Fruit fly (Drosophila melanogaster) whole organism, prepupa: ENCODE results near the gene PAN3.
A peak's percentile ranks its signal among the peaks of the same experiment; 100 is the strongest.

Experiments used
- Blimp-1 ChIP-seq: fragments of 200-800 bp; sonication (Bioruptor generic); optimal IDR thresholded peaks from 3 replicates; lab custom pipeline; 2017; ENCODE audit warnings: missing biosample characterization, missing genetic modification characterization, mild to moderate bottlenecking, moderate library complexity, missing genetic modification reagents
- CG10631 ChIP-seq: fragments of 200-800 bp; sonication (Bioruptor generic); optimal IDR thresholded peaks from 2 replicates; lab custom pipeline; 2016; ENCODE audit warnings: missing biosample characterization, missing genetic modification characterization
- CG10669 ChIP-seq: fragments of 200-800 bp; sonication (Bioruptor generic); optimal IDR thresholded peaks from 3 replicates; lab custom pipeline; 2018; ENCODE audit warnings: missing biosample characterization, mild to moderate bottlenecking, missing genetic modification characterization, moderate library complexity
- CG11294 ChIP-seq: fragments of 200-800 bp; sonication (Bioruptor generic); IDR thresholded peaks from 2 replicates; pipeline ENCODE4 v1.3.6; 2022; ENCODE audit warnings: missing biosample characterization, missing genetic modification characterization
- CG11762 ChIP-seq: fragments of 200-800 bp; sonication (Bioruptor generic); optimal IDR thresholded peaks from 3 replicates; lab custom pipeline; 2016; ENCODE audit warnings: missing biosample characterization, missing genetic modification characterization; ENCODE audit not compliant: insufficient read depth
- CG11902 ChIP-seq: fragments of 200-800 bp; sonication (Bioruptor generic); optimal IDR thresholded peaks from 3 replicates; lab custom pipeline; 2016; ENCODE audit warnings: missing biosample characterization, missing genetic modification characterization
- CG15336 ChIP-seq: fragments of 200-800 bp; sonication (Bioruptor generic); IDR thresholded peaks from 2 replicates; pipeline ENCODE4 v1.3.6; 2022; ENCODE audit warnings: missing biosample characterization, missing genetic modification characterization
- CG1621 ChIP-seq: fragments of 200-800 bp; sonication (Bioruptor generic); optimal IDR thresholded peaks from 3 replicates; lab custom pipeline; 2018; ENCODE audit warnings: missing biosample characterization, mild to moderate bottlenecking, missing genetic modification characterization
- CG16779 ChIP-seq: fragments of 200-800 bp; sonication (Bioruptor generic); optimal IDR thresholded peaks from 3 replicates; lab custom pipeline; 2017; ENCODE audit warnings: missing biosample characterization, mild to moderate bottlenecking, missing genetic modification characterization
- CG3032 ChIP-seq: fragments of 200-800 bp; optimal IDR thresholded peaks from 2 replicates; lab custom pipeline; 2019; ENCODE audit warnings: missing biosample characterization, mild to moderate bottlenecking, missing genetic modification characterization, moderate library complexity
- CG31627 ChIP-seq: fragments of 200-800 bp; sonication (Bioruptor generic); optimal IDR thresholded peaks from 3 replicates; lab custom pipeline; 2016; ENCODE audit warnings: missing biosample characterization, missing genetic modification characterization
- CG34406 ChIP-seq: fragments of 200-800 bp; sonication (Bioruptor generic); optimal IDR thresholded peaks from 3 replicates; lab custom pipeline; 2016; ENCODE audit warnings: missing biosample characterization, missing genetic modification characterization
- CG3919 ChIP-seq: fragments of 200-800 bp; sonication (Bioruptor generic); optimal IDR thresholded peaks from 3 replicates; lab custom pipeline; 2016; ENCODE audit warnings: missing biosample characterization, missing genetic modification characterization
- CG4318 ChIP-seq: fragments of 200-800 bp; sonication (Bioruptor generic); optimal IDR thresholded peaks from 3 replicates; lab custom pipeline; 2017; ENCODE audit warnings: missing biosample characterization, mild to moderate bottlenecking, missing genetic modification characterization
- CG6163 ChIP-seq: fragments of 200-800 bp; sonication (Bioruptor generic); IDR thresholded peaks from 3 replicates; pipeline ENCODE4 v1.3.6; 2022; ENCODE audit warnings: missing biosample characterization, missing genetic modification characterization
- CG6276 ChIP-seq: fragments of 200-800 bp; sonication (Bioruptor generic); optimal IDR thresholded peaks from 2 replicates; lab custom pipeline; 2017; ENCODE audit warnings: missing biosample characterization, mild to moderate bottlenecking, missing genetic modification characterization
- CG6792 ChIP-seq: fragments of 200-800 bp; sonication (Bioruptor generic); optimal IDR thresholded peaks from 3 replicates; lab custom pipeline; 2016; ENCODE audit warnings: missing biosample characterization, missing genetic modification characterization
- CG6808 ChIP-seq: fragments of 200-800 bp; sonication (Bioruptor generic); optimal IDR thresholded peaks from 3 replicates; lab custom pipeline; 2017; ENCODE audit warnings: missing biosample characterization, missing genetic modification characterization, mild to moderate bottlenecking, moderate library complexity, missing genetic modification reagents
- CG6854 ChIP-seq: fragments of 200-800 bp; sonication (Bioruptor generic); optimal IDR thresholded peaks from 2 replicates; lab custom pipeline; 2017; ENCODE audit warnings: missing biosample characterization, mild to moderate bottlenecking, missing genetic modification characterization
- CG7368 ChIP-seq: fragments of 200-800 bp; sonication (Bioruptor generic); optimal IDR thresholded peaks from 3 replicates; lab custom pipeline; 2016; ENCODE audit warnings: missing biosample characterization, missing genetic modification characterization
- CG8119 ChIP-seq: fragments of 200-800 bp; sonication (Bioruptor generic); IDR thresholded peaks from 3 replicates; pipeline ENCODE4 v1.3.6; 2022; ENCODE audit warnings: missing biosample characterization, missing genetic modification characterization
- CG8319 ChIP-seq: fragments of 200-800 bp; sonication (Bioruptor generic); optimal IDR thresholded peaks from 3 replicates; lab custom pipeline; 2016; ENCODE audit warnings: missing biosample characterization, missing genetic modification characterization
- CG8632 ChIP-seq: fragments of 200-800 bp; sonication (Bioruptor generic); optimal IDR thresholded peaks from 3 replicates; lab custom pipeline; 2016; ENCODE audit warnings: missing biosample characterization, missing genetic modification characterization
- CG9139 ChIP-seq: fragments of 200-800 bp; sonication (Bioruptor generic); optimal IDR thresholded peaks from 3 replicates; lab custom pipeline; 2017; ENCODE audit warnings: missing biosample characterization, mild to moderate bottlenecking, missing genetic modification characterization
- Eip75B ChIP-seq: fragments of 200-800 bp; sonication (Bioruptor generic); optimal IDR thresholded peaks from 3 replicates; lab custom pipeline; 2016; ENCODE audit warnings: missing biosample characterization, missing genetic modification characterization
- Eip78C ChIP-seq: fragments of 200-800 bp; sonication (Bioruptor generic); peaks from one replicate; lab custom pipeline; 2016; ENCODE audit warnings: missing biosample characterization, missing genetic modification characterization
- Eip93F ChIP-seq: fragments of 200-800 bp; sonication (Bioruptor generic); optimal IDR thresholded peaks from 2 replicates; lab custom pipeline; 2016; ENCODE audit warnings: missing biosample characterization, mild to moderate bottlenecking, missing genetic modification characterization
- Ets21C ChIP-seq: fragments of 200-800 bp; sonication (Bioruptor generic); optimal IDR thresholded peaks from 3 replicates; lab custom pipeline; 2016; ENCODE audit warnings: missing biosample characterization, missing genetic modification characterization
- Ets96B ChIP-seq: fragments of 200-800 bp; optimal IDR thresholded peaks from 2 replicates; lab custom pipeline; 2019; ENCODE audit warnings: missing biosample characterization, mild to moderate bottlenecking, missing genetic modification characterization, moderate library complexity
- Gug ChIP-seq: fragments of 200-800 bp; sonication (Bioruptor generic); IDR thresholded peaks from 2 replicates; pipeline ENCODE4 v1.3.6; 2022; ENCODE audit warnings: missing biosample characterization, missing genetic modification characterization
- Hr38 ChIP-seq: sonication (Bioruptor generic); optimal IDR thresholded peaks from 2 replicates; lab custom pipeline; 2016; ENCODE audit warnings: missing biosample characterization, missing genetic modification characterization
- Hr4 ChIP-seq: fragments of 200-800 bp; sonication (Bioruptor generic); optimal IDR thresholded peaks from 3 replicates; lab custom pipeline; 2016; ENCODE audit warnings: missing biosample characterization, missing genetic modification characterization
- Met ChIP-seq: fragments of 200-800 bp; sonication (Bioruptor generic); optimal IDR thresholded peaks from 3 replicates; lab custom pipeline; 2016; ENCODE audit warnings: missing biosample characterization, missing genetic modification characterization
- OdsH ChIP-seq: fragments of 200-800 bp; sonication (Bioruptor generic); optimal IDR thresholded peaks from 3 replicates; lab custom pipeline; 2016; ENCODE audit warnings: missing biosample characterization, missing genetic modification characterization
- Sox102F ChIP-seq: fragments of 200-800 bp; sonication (Bioruptor generic); optimal IDR thresholded peaks from 2 replicates; lab custom pipeline; 2016; ENCODE audit warnings: missing biosample characterization, mild to moderate bottlenecking, missing genetic modification characterization
- achi ChIP-seq: fragments of 200-800 bp; sonication (Bioruptor generic); optimal IDR thresholded peaks from 3 replicates; lab custom pipeline; 2016; ENCODE audit warnings: missing biosample characterization, missing genetic modification characterization
- acj6 ChIP-seq: fragments of 200-800 bp; sonication (Bioruptor generic); optimal IDR thresholded peaks from 3 replicates; lab custom pipeline; 2016; ENCODE audit warnings: missing biosample characterization, missing genetic modification characterization
- cyc ChIP-seq: fragments of 200-800 bp; sonication (Bioruptor generic); optimal IDR thresholded peaks from 3 replicates; lab custom pipeline; 2016; ENCODE audit warnings: missing biosample characterization, missing genetic modification characterization
- dac ChIP-seq: fragments of 200-800 bp; sonication (Bioruptor generic); optimal IDR thresholded peaks from 2 replicates; lab custom pipeline; 2017; ENCODE audit warnings: missing biosample characterization, mild to moderate bottlenecking, missing genetic modification characterization
- esn ChIP-seq: fragments of 200-800 bp; sonication (Bioruptor generic); optimal IDR thresholded peaks from 2 replicates; lab custom pipeline; 2016; ENCODE audit warnings: missing biosample characterization, mild to moderate bottlenecking, missing genetic modification characterization, moderate library complexity
- fd59A ChIP-seq: fragments of 200-800 bp; sonication (Bioruptor generic); optimal IDR thresholded peaks from 2 replicates; lab custom pipeline; 2017; ENCODE audit warnings: missing biosample characterization, mild to moderate bottlenecking, missing genetic modification characterization, missing genetic modification reagents
- fd85E ChIP-seq: fragments of 200-800 bp; sonication (Bioruptor generic); optimal IDR thresholded peaks from 3 replicates; lab custom pipeline; 2016; ENCODE audit warnings: missing biosample characterization, missing genetic modification characterization
- fkh ChIP-seq: fragments of 200-800 bp; sonication (Bioruptor generic); optimal IDR thresholded peaks from 3 replicates; lab custom pipeline; 2017; ENCODE audit warnings: missing biosample characterization, mild to moderate bottlenecking, missing genetic modification characterization, moderate library complexity
- lz ChIP-seq: fragments of 200-800 bp; sonication (Bioruptor generic); optimal IDR thresholded peaks from 3 replicates; lab custom pipeline; 2016; ENCODE audit warnings: missing biosample characterization, missing genetic modification characterization
- net ChIP-seq: fragments of 200-800 bp; sonication (Bioruptor generic); optimal IDR thresholded peaks from 3 replicates; lab custom pipeline; 2016; ENCODE audit warnings: missing biosample characterization, missing genetic modification characterization
- pdm3 ChIP-seq: fragments of 200-800 bp; sonication (Bioruptor generic); optimal IDR thresholded peaks from 3 replicates; lab custom pipeline; 2016; ENCODE audit warnings: missing biosample characterization, missing genetic modification characterization
- salr ChIP-seq, 2 experiments: fragments of 200-800 bp; sonication (Bioruptor generic); optimal IDR thresholded peaks; 3 replicates each; lab custom pipeline; 2016 to 2018; ENCODE audit warnings: missing biosample characterization in 2 of 2, missing genetic modification characterization in 2 of 2, mild to moderate bottlenecking in 1 of 2
- spab ChIP-seq: fragments of 200-800 bp; sonication (Bioruptor generic); optimal IDR thresholded peaks from 2 replicates; lab custom pipeline; 2017; ENCODE audit warnings: missing biosample characterization, mild to moderate bottlenecking, missing genetic modification characterization, missing genetic modification reagents
- ss ChIP-seq, 2 experiments: fragments of 200-800 bp; sonication (Bioruptor generic); optimal IDR thresholded peaks; 2 replicates in 1 of 2; 3 replicates in 1 of 2; lab custom pipeline; 2017 to 2018; ENCODE audit warnings: mild to moderate bottlenecking in 2 of 2, missing biosample characterization in 2 of 2, missing genetic modification characterization in 2 of 2, moderate library complexity in 1 of 2
- svp ChIP-seq: fragments of 200-800 bp; sonication (Bioruptor generic); peaks from one replicate; lab custom pipeline; 2016; ENCODE audit warnings: missing biosample characterization, missing genetic modification characterization
- topi ChIP-seq: fragments of 200-800 bp; sonication (Bioruptor generic); optimal IDR thresholded peaks from 3 replicates; lab custom pipeline; 2016; ENCODE audit warnings: missing biosample characterization, missing genetic modification characterization
- vri ChIP-seq: fragments of 200-800 bp; sonication (Bioruptor generic); optimal IDR thresholded peaks from 3 replicates; lab custom pipeline; 2016; ENCODE audit warnings: missing biosample characterization, mild to moderate bottlenecking, missing genetic modification characterization

Gene PAN3

DNA sequence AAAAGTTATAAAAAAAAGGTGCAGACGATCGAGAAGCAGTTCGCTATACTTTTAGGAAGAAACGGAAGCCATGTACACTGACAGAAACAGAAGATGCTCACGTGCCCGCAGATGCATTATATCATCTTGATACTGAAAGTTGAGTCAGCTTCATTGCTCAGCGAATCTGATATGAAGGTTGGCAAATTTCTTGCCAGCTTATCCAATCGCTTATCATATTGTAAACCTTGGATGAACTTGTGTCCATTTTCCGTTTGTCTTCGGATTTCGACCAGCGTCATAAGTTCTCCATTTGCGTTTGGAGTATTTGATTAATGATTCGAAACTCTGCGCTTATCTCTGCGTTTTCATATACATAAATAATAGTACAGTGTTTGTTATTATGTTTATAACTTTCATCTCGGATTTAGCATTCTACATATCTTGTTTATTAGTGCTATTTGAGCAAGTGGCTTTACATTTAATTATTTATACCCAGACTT is 54.8 kb downstream of the PAN3 start:
- TF ChIP-seq CG4318 (GFP tag; lab: Kevin White, UChicago), result peak; percentile 9
- no peak for TF ChIP-seq CG1621
- TF ChIP-seq CG11294 (GFP tag; lab: Robert Waterston, UW), result no peak
- TF ChIP-seq Blimp-1, result no peak
- no peak for TF ChIP-seq topi
- TF ChIP-seq fd59A (GFP tag; lab: Kevin White, UChicago), result no peak
- TF ChIP-seq CG11902, result no peak
- TF ChIP-seq CG6276 (GFP tag; lab: Kevin White, UChicago), result no peak
- TF ChIP-seq salr (GFP tag; optimal IDR thresholded peaks at IDR 0.05; lab: Kevin White, UChicago), result no peak
- TF ChIP-seq Ets21C, result no peak
- no peak for TF ChIP-seq CG7368 (GFP tag; lab: Kevin White, UChicago)
- no peak for TF ChIP-seq lz (GFP tag; lab: Kevin White, UChicago)
- peak; percentile 25 for TF ChIP-seq CG34406
- TF ChIP-seq svp (GFP tag; lab: Kevin White, UChicago), result no peak
- no peak for TF ChIP-seq Ets96B (tag; lab: Kevin White, UChicago)
- TF ChIP-seq CG6808 (GFP tag; lab: Kevin White, UChicago), result no peak
- TF ChIP-seq Hr4 (GFP tag; lab: Kevin White, UChicago), result no peak
- no peak for TF ChIP-seq cyc (GFP tag; lab: Kevin White, UChicago)
- TF ChIP-seq esn (GFP tag; lab: Kevin White, UChicago), result peak; percentile 45
- TF ChIP-seq achi (GFP tag; lab: Kevin White, UChicago), result no peak
- no peak for TF ChIP-seq net (GFP tag; lab: Kevin White, UChicago)
- TF ChIP-seq CG6854 (GFP tag; lab: Kevin White, UChicago), result no peak
- peak; percentile 9 for TF ChIP-seq CG31627 (GFP tag; lab: Kevin White, UChicago)
- no peak for TF ChIP-seq Hr38
- no peak for TF ChIP-seq CG3919 (GFP tag; lab: Kevin White, UChicago)
- no peak for TF ChIP-seq fd85E (GFP tag; lab: Kevin White, UChicago)
- peak; percentile 21 for TF ChIP-seq CG8632 (GFP tag; lab: Kevin White, UChicago)
- peak; percentile 11 for TF ChIP-seq pdm3
- TF ChIP-seq OdsH (GFP tag; lab: Kevin White, UChicago), result no peak
- no peak for TF ChIP-seq CG9139
- TF ChIP-seq Eip75B (GFP tag; lab: Kevin White, UChicago), result no peak
- no peak for TF ChIP-seq spab (GFP tag; lab: Kevin White, UChicago)
- TF ChIP-seq Sox102F (GFP tag; lab: Kevin White, UChicago), result peak; percentile 48
- no peak for TF ChIP-seq CG10669 (GFP tag; lab: Kevin White, UChicago)
- no peak for TF ChIP-seq CG16779 (tag; lab: Kevin White, UChicago)
- no peak for TF ChIP-seq CG3032 (tag; lab: Kevin White, UChicago)
- TF ChIP-seq CG8119, result no peak
- no peak for TF ChIP-seq CG6163 (GFP tag; lab: Robert Waterston, UW)
- no peak for TF ChIP-seq CG8319 (GFP tag; lab: Kevin White, UChicago)
- no peak; the same call in 1 of the 2 replicates for TF ChIP-seq CG15336 (GFP tag; lab: Robert Waterston, UW)
- peak; percentile 50 for TF ChIP-seq acj6 (GFP tag; lab: Kevin White, UChicago)
- TF ChIP-seq ss (GFP tag; optimal IDR thresholded peaks at IDR 0.05; lab: Kevin White, UChicago), result peak; percentile 16 to 35
- TF ChIP-seq Eip78C (GFP tag; lab: Kevin White, UChicago), result peak; percentile 92
- TF ChIP-seq Gug (GFP tag; lab: Robert Waterston, UW), result no peak
- TF ChIP-seq CG10631 (GFP tag; lab: Kevin White, UChicago), result peak; percentile 6
- TF ChIP-seq fkh, result peak; percentile 34
- no peak for TF ChIP-seq CG6792 (GFP tag; lab: Kevin White, UChicago)
- TF ChIP-seq dac (GFP tag; lab: Kevin White, UChicago), result no peak
- TF ChIP-seq CG11762 (GFP tag; lab: Kevin White, UChicago), result no peak
- peak; percentile 28 for TF ChIP-seq vri (GFP tag; lab: Kevin White, UChicago)
- TF ChIP-seq Eip93F, result no peak
- TF ChIP-seq Met (GFP tag; lab: Kevin White, UChicago), result peak; percentile 41
